Fruit fly (Drosophila melanogaster) whole organism, embryonic: Measurements from ENCODE around the gene Rfx.
A peak's percentile ranks its signal among the peaks of the same experiment; 100 is the strongest.

Source experiments
- Abd-B ChIP-seq: fragments of 200-800 bp; sonication (Bioruptor generic); optimal IDR thresholded peaks from 2 replicates; lab custom pipeline; 2018; ENCODE audit warnings: missing biosample characterization, mild to moderate bottlenecking, missing genetic modification characterization, moderate library complexity
- Awh ChIP-seq: fragments of 200-800 bp; sonication (Bioruptor generic); IDR thresholded peaks from 2 replicates; pipeline ENCODE4, ENCODE4 v1.3.6; 2022; ENCODE audit warnings: missing biosample characterization, missing genetic modification characterization
- BEAF-32 ChIP-seq: fragments of 200-800 bp; sonication (Bioruptor generic); optimal IDR thresholded peaks from 3 replicates; lab custom pipeline; 2017; ENCODE audit warnings: missing biosample characterization, missing genetic modification characterization, mild to moderate bottlenecking, moderate library complexity, missing genetic modification reagents
- Blimp-1 ChIP-seq: fragments of 200-800 bp; sonication (Bioruptor generic); optimal IDR thresholded peaks from 3 replicates; lab custom pipeline; 2018; ENCODE audit warnings: missing biosample characterization, missing genetic modification characterization, mild to moderate bottlenecking, moderate library complexity, missing genetic modification reagents
- CG10267 ChIP-seq: fragments of 200-800 bp; sonication (Bioruptor generic); optimal IDR thresholded peaks from 2 replicates; lab custom pipeline; 2018; ENCODE audit warnings: missing biosample characterization, mild to moderate bottlenecking, missing genetic modification characterization, moderate library complexity
- CG10654 ChIP-seq: fragments of 200-800 bp; sonication (Bioruptor generic); optimal IDR thresholded peaks from 2 replicates; lab custom pipeline; 2016; ENCODE audit warnings: missing biosample characterization, missing genetic modification characterization
- CG11696 ChIP-seq: fragments of 200-800 bp; sonication (Bioruptor generic); IDR thresholded peaks from 2 replicates; pipeline ENCODE4 v1.3.6; 2022; ENCODE audit warnings: missing biosample characterization, missing genetic modification characterization
- CG12155 ChIP-seq: fragments of 200-800 bp; sonication (Bioruptor generic); optimal IDR thresholded peaks from 3 replicates; lab custom pipeline; 2016; ENCODE audit warnings: missing biosample characterization, missing genetic modification characterization
- CG12942 ChIP-seq: fragments of 200-800 bp; sonication (Bioruptor generic); optimal IDR thresholded peaks from 3 replicates; lab custom pipeline; 2016; ENCODE audit warnings: missing biosample characterization, missing genetic modification characterization
- CG13287 ChIP-seq: fragments of 200-800 bp; sonication (Bioruptor generic); IDR thresholded peaks from 2 replicates; pipeline ENCODE4 v1.3.6; 2022; ENCODE audit warnings: missing biosample characterization, missing genetic modification characterization; ENCODE audit not compliant: partially characterized antibody
- CG13624 ChIP-seq: fragments of 200-800 bp; sonication (Bioruptor generic); optimal IDR thresholded peaks from 2 replicates; lab custom pipeline; 2016; ENCODE audit warnings: missing biosample characterization, missing genetic modification characterization
- CG17359 ChIP-seq: fragments of 200-800 bp; sonication (Bioruptor generic); optimal IDR thresholded peaks from 3 replicates; lab custom pipeline; 2018; ENCODE audit warnings: missing biosample characterization, mild to moderate bottlenecking, missing genetic modification characterization, moderate library complexity
- CG17385 ChIP-seq: fragments of 200-800 bp; sonication (Bioruptor generic); optimal IDR thresholded peaks from 3 replicates; lab custom pipeline; 2018; ENCODE audit warnings: missing biosample characterization, mild to moderate bottlenecking, missing genetic modification characterization
- CG18011 ChIP-seq: fragments of 200-800 bp; sonication (Bioruptor generic); optimal IDR thresholded peaks from 2 replicates; lab custom pipeline; 2017; ENCODE audit warnings: missing biosample characterization, missing genetic modification characterization, mild to moderate bottlenecking, moderate library complexity, missing genotype
- CG18262 ChIP-seq: fragments of 200-800 bp; optimal IDR thresholded peaks from 3 replicates; lab custom pipeline; 2019; ENCODE audit warnings: missing biosample characterization, mild to moderate bottlenecking, missing genetic modification characterization, moderate library complexity
- CG2116 ChIP-seq: fragments of 200-800 bp; sonication (Bioruptor generic); optimal IDR thresholded peaks from 3 replicates; lab custom pipeline; 2018; ENCODE audit warnings: missing biosample characterization, mild to moderate bottlenecking, missing genetic modification characterization
- CG34376 ChIP-seq: fragments of 200-800 bp; sonication (Bioruptor generic); optimal IDR thresholded peaks from 2 replicates; lab custom pipeline; 2018; ENCODE audit warnings: missing biosample characterization, mild to moderate bottlenecking, missing genetic modification characterization
- CG43689 ChIP-seq: fragments of 200-800 bp; sonication (Bioruptor generic); IDR thresholded peaks from 2 replicates; pipeline ENCODE4 v1.3.6; 2022; ENCODE audit warnings: missing biosample characterization, missing genetic modification characterization
- CG4730 ChIP-seq: fragments of 200-800 bp; sonication (Bioruptor generic); IDR thresholded peaks from 2 replicates; pipeline ENCODE4 v1.3.6; 2022; ENCODE audit warnings: missing biosample characterization, missing genetic modification characterization
- CG6689 ChIP-seq: fragments of 200-800 bp; sonication (Bioruptor generic); IDR thresholded peaks from 2 replicates; pipeline ENCODE4 v1.3.6; 2022; ENCODE audit warnings: missing biosample characterization, missing genetic modification characterization
- CG7357 ChIP-seq: fragments of 200-800 bp; sonication (Bioruptor generic); IDR thresholded peaks from 3 replicates; pipeline ENCODE4 v1.3.6; 2022; ENCODE audit warnings: missing biosample characterization, missing genetic modification characterization
- CG8359 ChIP-seq: fragments of 200-800 bp; sonication (Bioruptor generic); optimal IDR thresholded peaks from 2 replicates; lab custom pipeline; 2017; ENCODE audit warnings: missing biosample characterization, mild to moderate bottlenecking, missing genetic modification characterization, borderline replicate concordance
- CG9437 ChIP-seq: fragments of 200-800 bp; sonication (Bioruptor generic); optimal IDR thresholded peaks from 2 replicates; lab custom pipeline; 2018; ENCODE audit warnings: missing biosample characterization, mild to moderate bottlenecking, missing genetic modification characterization
- CG9876 ChIP-seq: fragments of 200-800 bp; sonication (Bioruptor generic); optimal IDR thresholded peaks from 2 replicates; lab custom pipeline; 2016; ENCODE audit warnings: missing biosample characterization, missing genetic modification characterization
- Camta ChIP-seq: fragments of 200-800 bp; sonication (Bioruptor generic); optimal IDR thresholded peaks from 2 replicates; lab custom pipeline; 2016; ENCODE audit warnings: missing biosample characterization, missing genetic modification characterization
- Dfd ChIP-seq, 2 experiments: fragments of >200 bp; optimal IDR thresholded peaks; 2 replicates each; lab custom pipeline; 2017; ENCODE audit warnings: missing biosample characterization in 2 of 2, missing genetic modification characterization in 2 of 2
- Doc2 ChIP-seq: fragments of 200-800 bp; sonication (Bioruptor generic); IDR thresholded peaks from 2 replicates; pipeline ENCODE4 v1.3.6; 2022; ENCODE audit warnings: missing biosample characterization, missing genetic modification characterization
- E2f2 ChIP-seq: fragments of 200-800 bp; sonication (Bioruptor generic); IDR thresholded peaks from 2 replicates; pipeline ENCODE4 v1.3.6; 2022; ENCODE audit warnings: missing biosample characterization, missing genetic modification characterization
- Ets97D ChIP-seq: fragments of 200-800 bp; sonication (Bioruptor generic); optimal IDR thresholded peaks from 3 replicates; lab custom pipeline; 2016; ENCODE audit warnings: missing biosample characterization, missing genetic modification characterization
- Fer2 ChIP-seq: fragments of 200-800 bp; sonication (Bioruptor generic); optimal IDR thresholded peaks from 2 replicates; lab custom pipeline; 2018; ENCODE audit warnings: missing biosample characterization, mild to moderate bottlenecking, missing genetic modification characterization, moderate library complexity
- Hr39 ChIP-seq: fragments of >200 bp; optimal IDR thresholded peaks from 2 replicates; lab custom pipeline; 2017
- Lhr ChIP-seq: fragments of 200-800 bp; sonication (Bioruptor generic); optimal IDR thresholded peaks from 3 replicates; lab custom pipeline; 2017; ENCODE audit warnings: mild to moderate bottlenecking, missing biosample characterization, missing genetic modification reagents, missing genetic modification characterization
- MESR4 ChIP-seq: fragments of 200-800 bp; sonication (Bioruptor generic); optimal IDR thresholded peaks from 2 replicates; lab custom pipeline; 2018; ENCODE audit warnings: missing biosample characterization, mild to moderate bottlenecking, missing genetic modification characterization, moderate library complexity
- Scr ChIP-seq: fragments of 200-800 bp; sonication (Bioruptor generic); IDR thresholded peaks from 2 replicates; pipeline ENCODE4 v1.3.6; 2022; ENCODE audit warnings: missing biosample characterization, missing genetic modification characterization; ENCODE audit not compliant: partially characterized antibody
- Sox100B ChIP-seq: fragments of 200-800 bp; sonication (Bioruptor generic); optimal IDR thresholded peaks from 3 replicates; lab custom pipeline; 2018; ENCODE audit warnings: missing biosample characterization, mild to moderate bottlenecking, missing genetic modification characterization
- Xbp1 ChIP-seq: fragments of 200-800 bp; sonication (Bioruptor generic); optimal IDR thresholded peaks from 3 replicates; lab custom pipeline; 2016; ENCODE audit warnings: missing biosample characterization, mild to moderate bottlenecking, missing genetic modification characterization
- aop ChIP-seq: fragments of 200-800 bp; sonication (Bioruptor generic); IDR thresholded peaks from 2 replicates; pipeline ENCODE4 v1.3.6; 2022; ENCODE audit warnings: missing biosample characterization, missing genetic modification characterization
- ap ChIP-seq: fragments of 200-800 bp; sonication (Bioruptor generic); IDR thresholded peaks from 2 replicates; pipeline ENCODE4 v1.3.6; 2022; ENCODE audit warnings: missing biosample characterization, missing genetic modification characterization
- cad ChIP-seq: fragments of >200 bp; optimal IDR thresholded peaks from 2 replicates; lab custom pipeline; 2017; ENCODE audit warnings: missing biosample characterization, missing genetic modification characterization
- da ChIP-seq: fragments of 200-800 bp; sonication (Bioruptor generic); optimal IDR thresholded peaks from 2 replicates; lab custom pipeline; 2016; ENCODE audit warnings: missing biosample characterization, missing genetic modification characterization
- dan ChIP-seq: fragments of 200-800 bp; sonication (Bioruptor generic); IDR thresholded peaks from 2 replicates; pipeline ENCODE4 v1.3.6; 2022; ENCODE audit warnings: missing biosample characterization, missing genetic modification characterization
- dm ChIP-seq: fragments of 200-800 bp; sonication (Bioruptor generic); optimal IDR thresholded peaks from 3 replicates; lab custom pipeline; 2016; ENCODE audit warnings: missing biosample characterization, missing genetic modification characterization
- grau ChIP-seq: fragments of 200-800 bp; optimal IDR thresholded peaks from 3 replicates; lab custom pipeline; 2019; ENCODE audit warnings: missing biosample characterization, mild to moderate bottlenecking, missing genetic modification characterization, moderate library complexity
- insv ChIP-seq, 2 experiments: fragments of 200-800 bp; sonication (Bioruptor generic); optimal IDR thresholded peaks; 3 replicates each; lab custom pipeline; 2016 to 2018; ENCODE audit warnings: missing biosample characterization in 2 of 2, missing genetic modification characterization in 2 of 2
- inv ChIP-seq: fragments of 200-800 bp; sonication (Bioruptor generic); IDR thresholded peaks from 2 replicates; pipeline ENCODE4 v1.3.6; 2022; ENCODE audit warnings: missing biosample characterization, missing genetic modification characterization; ENCODE audit not compliant: partially characterized antibody
- luna ChIP-seq: fragments of 200-800 bp; sonication (Bioruptor generic); optimal IDR thresholded peaks from 2 replicates; lab custom pipeline; 2016; ENCODE audit warnings: missing biosample characterization, missing genetic modification characterization
- run ChIP-seq: fragments of 200-800 bp; sonication (Bioruptor generic); optimal IDR thresholded peaks from 3 replicates; lab custom pipeline; 2018; ENCODE audit warnings: missing biosample characterization, mild to moderate bottlenecking, missing genetic modification characterization
- ssp ChIP-seq: fragments of 200-800 bp; sonication (Bioruptor generic); IDR thresholded peaks from 2 replicates; pipeline ENCODE4 v1.3.6; 2022; ENCODE audit warnings: missing biosample characterization, missing genetic modification characterization
- sug ChIP-seq: fragments of 200-800 bp; optimal IDR thresholded peaks from 2 replicates; lab custom pipeline; 2019; ENCODE audit warnings: missing biosample characterization, mild to moderate bottlenecking, missing genetic modification characterization, moderate library complexity
- twi ChIP-seq: fragments of 200-800 bp; optimal IDR thresholded peaks from 2 replicates; lab custom pipeline; 2019; ENCODE audit warnings: missing biosample characterization, mild to moderate bottlenecking, missing genetic modification characterization, moderate library complexity
- tx ChIP-seq: fragments of 200-800 bp; sonication (Bioruptor generic); optimal IDR thresholded peaks from 2 replicates; lab custom pipeline; 2016; ENCODE audit warnings: missing biosample characterization, missing genetic modification characterization
- zen2 ChIP-seq: fragments of 200-800 bp; sonication (Bioruptor generic); IDR thresholded peaks from 3 replicates; pipeline ENCODE4 v1.3.6; 2022; ENCODE audit warnings: missing biosample characterization, missing genetic modification characterization; ENCODE audit not compliant: partially characterized antibody

Rfx gene

dm6 chr3R:10377849-10378248, at the start of gene Rfx (continued):
- peak; percentile 91 for TF ChIP-seq Ets97D (GFP tag; lab: Kevin White, UChicago)
- TF ChIP-seq dm (GFP tag; lab: Kevin White, UChicago), result peak; percentile 22
- no peak for TF ChIP-seq CG4730 (GFP tag; lab: Robert Waterston, UW)
- peak; percentile 50 for TF ChIP-seq BEAF-32 (GFP tag; lab: Kevin White, UChicago)
- no peak for TF ChIP-seq inv (GFP tag; lab: Robert Waterston, UW)
- peak; percentile 43 for TF ChIP-seq twi
- no peak for TF ChIP-seq zen2
- TF ChIP-seq CG6689, result no peak
- TF ChIP-seq ssp (GFP tag; lab: Robert Waterston, UW), result no peak
- TF ChIP-seq Doc2 (GFP tag; lab: Robert Waterston, UW), result no peak
- peak; percentile 58 for TF ChIP-seq sug
- no peak for TF ChIP-seq cad
- TF ChIP-seq Sox100B (GFP tag; lab: Kevin White, UChicago), result peak; percentile 37
- TF ChIP-seq da, result no peak
- peak; percentile 30 for TF ChIP-seq CG18262
- no peak for TF ChIP-seq Scr
- TF ChIP-seq ap (GFP tag; lab: Robert Waterston, UW), result no peak
- TF ChIP-seq CG10654 (GFP tag; lab: Kevin White, UChicago), result no peak
- no peak for TF ChIP-seq Xbp1 (GFP tag; lab: Kevin White, UChicago)
- TF ChIP-seq Lhr (GFP tag; lab: Kevin White, UChicago), result peak; percentile 50
- no peak for TF ChIP-seq Awh (GFP tag; lab: Robert Waterston, UW)
- no peak for TF ChIP-seq CG9876 (GFP tag; lab: Kevin White, UChicago)
- TF ChIP-seq luna (GFP tag; lab: Kevin White, UChicago), result no peak
- TF ChIP-seq Blimp-1 (GFP tag; lab: Kevin White, UChicago), result no peak
- peak; percentile 1 for TF ChIP-seq Camta (GFP tag; lab: Kevin White, UChicago)
- no peak for TF ChIP-seq CG7357 (GFP tag; lab: Robert Waterston, UW)
- no peak for TF ChIP-seq E2f2 (GFP tag; lab: Robert Waterston, UW)
- no peak for TF ChIP-seq CG12942 (GFP tag; lab: Kevin White, UChicago)
- TF ChIP-seq CG13287 (GFP tag; lab: Robert Waterston, UW), result no peak
- TF ChIP-seq CG34376, result peak; percentile 51
- TF ChIP-seq Hr39, result no peak
- peak; percentile 63 for TF ChIP-seq CG2116 (GFP tag; lab: Kevin White, UChicago)
- TF ChIP-seq tx (GFP tag; lab: Kevin White, UChicago), result no peak
- peak; percentile 25 for TF ChIP-seq CG17385 (GFP tag; lab: Kevin White, UChicago)
- no peak for TF ChIP-seq CG12155 (GFP tag; lab: Kevin White, UChicago)
- TF ChIP-seq CG11696 (GFP tag; lab: Robert Waterston, UW), result no peak
- no peak for TF ChIP-seq Abd-B (GFP tag; lab: Kevin White, UChicago)
- TF ChIP-seq CG9437, result no peak
- TF ChIP-seq CG43689 (GFP tag; lab: Robert Waterston, UW), result no peak
- TF ChIP-seq insv (GFP tag; optimal IDR thresholded peaks at IDR 0.05; lab: Kevin White, UChicago), result peak; percentile 95 to 98
- peak; percentile 37 for TF ChIP-seq grau (tag; lab: Kevin White, UChicago)
- no peak for TF ChIP-seq aop (GFP tag; lab: Robert Waterston, UW)
- no peak for TF ChIP-seq Dfd (GFP tag; optimal IDR thresholded peaks at IDR 0.05; lab: Kevin White, UChicago)
- no peak for TF ChIP-seq dan (GFP tag; lab: Robert Waterston, UW)
- TF ChIP-seq CG8359 (GFP tag; lab: Kevin White, UChicago), result no peak
- TF ChIP-seq CG10267 (tag; lab: Kevin White, UChicago), result peak; percentile 98
- no peak for TF ChIP-seq run (tag; lab: Kevin White, UChicago)
- no peak for TF ChIP-seq Fer2
- no peak for TF ChIP-seq CG17359 (tag; lab: Kevin White, UChicago)
- no peak for TF ChIP-seq CG18011 (GFP tag; lab: Kevin White, UChicago)
- peak; percentile 50 for TF ChIP-seq CG13624 (GFP tag; lab: Kevin White, UChicago)
- peak; percentile 31 for TF ChIP-seq MESR4 (GFP tag; lab: Kevin White, UChicago)
